Worm (Caenorhabditis elegans): ENCODE data around the gene T04F8.2.

T04F8.2 gene

DNA sequence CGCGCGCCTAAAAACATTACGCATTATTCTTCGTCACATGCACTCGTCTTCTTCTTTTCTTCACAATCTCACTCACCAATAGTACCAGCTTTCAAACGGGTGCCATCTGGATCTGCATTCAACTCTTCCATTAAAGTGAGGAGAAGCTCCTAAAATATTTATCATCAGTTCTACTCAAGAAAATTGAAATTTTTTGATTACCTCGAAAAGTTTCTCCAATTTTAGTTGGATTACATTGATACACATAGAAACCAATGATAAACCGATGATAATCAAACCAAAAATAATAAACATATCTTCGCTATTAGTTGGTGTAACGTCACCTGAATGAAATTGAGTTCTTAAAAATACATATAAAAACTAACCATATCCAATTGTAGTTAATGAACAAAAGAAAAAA is 31.7 kb downstream of the T04F8.2 start:
- TF ChIP-seq aha-1 (tag) (peak; percentile 91), dpl-1 (GFP tag; optimal IDR thresholded peaks at IDR 0.05) (no peak)

DNA sequence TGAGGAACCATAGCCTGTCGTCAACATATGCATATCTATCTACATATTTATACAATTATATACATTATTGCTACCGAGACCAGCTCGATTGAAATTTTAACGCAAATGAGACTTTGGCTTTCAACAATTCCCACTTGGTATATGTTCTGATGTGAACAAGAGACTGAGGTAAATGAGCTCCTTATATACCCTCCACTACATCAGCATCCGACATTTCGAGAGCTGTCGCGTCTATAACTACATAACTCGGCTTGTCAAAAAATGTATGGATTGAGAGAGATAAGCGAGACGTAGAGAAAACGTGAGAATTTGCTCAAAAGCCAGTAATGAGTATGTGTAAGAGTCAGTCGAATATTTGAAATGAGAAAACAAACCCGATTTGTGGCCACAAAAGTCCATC is 32.9 kb downstream of the T04F8.2 start:
- TF ChIP-seq set-16 (GFP tag; IDR thresholded peaks at IDR 0.05), result no peak
- TF ChIP-seq F10B5.3 (tag; optimal IDR thresholded peaks at IDR 0.05), result no peak
- no peak for TF ChIP-seq D1046.2 (GFP tag; IDR thresholded peaks at IDR 0.05)
- no peak for TF ChIP-seq nhr-102 (tag; optimal IDR thresholded peaks at IDR 0.05)
- no peak for TF ChIP-seq T26A8.4 (GFP tag; IDR thresholded peaks at IDR 0.05)
- no peak for TF ChIP-seq hif-1 (tag; optimal IDR thresholded peaks at IDR 0.05)
- TF ChIP-seq daf-12 (tag; optimal IDR thresholded peaks at IDR 0.05), result no peak
- TF ChIP-seq ceh-20 (GFP tag; IDR thresholded peaks at IDR 0.05), result no peak
- TF ChIP-seq ctbp-1 (GFP tag; IDR thresholded peaks at IDR 0.05), result no peak
- TF ChIP-seq mxl-3 (GFP tag; optimal IDR thresholded peaks at IDR 0.05), result no peak
- TF ChIP-seq nhr-42 (GFP tag; IDR thresholded peaks at IDR 0.05), result no peak
- TF ChIP-seq ZK546.5 (tag; optimal IDR thresholded peaks at IDR 0.05), result no peak
- TF ChIP-seq nhr-41 (GFP tag; IDR thresholded peaks at IDR 0.05), result no peak

DNA sequence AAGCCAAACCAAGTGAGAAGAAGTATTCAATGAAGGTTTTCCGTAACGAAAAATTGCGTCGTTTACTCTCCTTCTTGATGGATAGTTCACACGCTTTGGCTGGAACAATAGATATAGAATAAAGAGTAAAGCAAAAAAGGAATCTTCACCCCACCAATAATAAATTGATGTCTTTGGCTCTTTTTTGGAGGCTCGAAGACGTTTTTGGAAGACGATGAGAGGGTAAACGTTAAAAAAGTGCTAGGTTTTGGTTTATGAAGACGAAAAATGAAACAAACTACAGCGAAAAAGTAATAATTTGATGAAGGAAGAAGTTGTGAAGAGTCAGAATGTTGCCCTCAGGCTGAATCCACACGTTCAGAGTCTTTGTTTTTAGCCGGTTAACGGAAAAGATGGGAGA is 34.4 kb downstream of the T04F8.2 start, which contains the start of gene sto-3:
Gene sto-3 (minus strand): TSS at position 101 of the 400 bp plus-strand sequence.
- no peak for TF ChIP-seq arid-1 (GFP tag; conservative IDR thresholded peaks at IDR 0.05)
- no peak for TF ChIP-seq lin-38 (GFP tag; IDR thresholded peaks at IDR 0.05)
- TF ChIP-seq zfp-2 (tag; optimal IDR thresholded peaks at IDR 0.05), result no peak
- no peak for TF ChIP-seq ces-1 (GFP tag; optimal IDR thresholded peaks at IDR 0.05)
- TF ChIP-seq T20F7.1 (GFP tag; optimal IDR thresholded peaks at IDR 0.05), result no peak
- TF ChIP-seq vab-7 (GFP tag; IDR thresholded peaks at IDR 0.05), result no peak
- no peak for TF ChIP-seq gei-8 (GFP tag; optimal IDR thresholded peaks at IDR 0.05)

DNA sequence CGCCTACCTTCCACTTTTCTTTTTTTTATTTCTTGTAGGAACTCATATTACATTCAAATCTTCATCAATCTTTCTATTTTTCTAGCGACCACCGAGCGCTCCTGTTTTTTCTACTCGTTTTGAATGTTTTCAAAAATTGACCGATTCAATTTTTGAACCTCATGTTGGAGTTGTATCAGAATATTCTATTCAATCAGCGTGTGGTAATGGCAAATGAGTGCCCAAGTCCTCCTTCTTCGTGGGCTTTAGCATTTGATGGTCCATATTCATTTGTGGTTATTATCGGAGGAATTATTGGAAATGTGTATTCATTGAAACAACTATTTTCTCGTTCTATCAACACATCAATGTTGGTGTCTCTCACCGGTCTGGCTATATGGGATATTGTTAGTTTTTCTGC is 39.0 kb downstream of the T04F8.2 start, which contains the start of gene F52D10.4:
Gene F52D10.4 (plus strand): TSS at position 84 of the 400 bp plus-strand sequence.
- peak in 1 of 2 experiments; percentile 62 for TF ChIP-seq unc-62 (GFP tag; optimal IDR thresholded peaks at IDR 0.05 in 1 of 2)
- no peak for TF ChIP-seq unc-62 (tag; optimal IDR thresholded peaks at IDR 0.05)
- no peak for TF ChIP-seq nhr-11 (tag; optimal IDR thresholded peaks at IDR 0.05)

DNA sequence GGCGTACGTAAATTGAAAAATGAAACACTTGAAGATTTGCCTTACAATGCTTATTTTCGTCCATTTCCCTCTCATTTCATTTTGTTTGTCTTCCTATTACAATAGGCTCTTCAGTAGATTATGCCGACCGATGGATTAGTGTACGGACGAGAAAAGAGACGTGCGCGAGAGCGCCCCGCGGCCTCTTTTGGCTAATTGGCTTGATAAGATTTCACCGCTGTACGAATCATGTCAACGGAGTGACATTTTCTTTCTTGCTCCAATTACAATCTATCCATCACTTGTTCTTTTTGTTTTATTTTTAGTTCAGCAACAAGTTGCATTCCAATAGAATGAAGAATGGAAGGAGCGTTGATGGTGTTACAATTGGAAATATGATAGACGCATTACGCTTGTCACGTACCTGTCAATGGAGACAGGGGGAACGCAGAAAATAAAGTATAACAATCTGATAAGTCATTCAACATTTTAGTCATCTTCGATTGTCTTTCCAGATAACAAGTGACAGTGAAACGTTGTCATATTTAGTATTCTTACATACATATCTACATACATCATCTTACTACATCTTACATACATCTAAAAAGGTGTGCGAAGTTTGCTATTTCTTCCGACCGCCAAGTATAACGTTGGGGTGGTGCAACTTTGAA is 48.1 kb downstream of the T04F8.2 start:
- TF ChIP-seq fos-1 (tag; optimal IDR thresholded peaks at IDR 0.05) (no peak), ceh-28 (tag; optimal IDR thresholded peaks at IDR 0.05) (no peak), T20F7.1 (GFP tag; optimal IDR thresholded peaks at IDR 0.05) (peak; percentile 24), dmd-6 (GFP tag; IDR thresholded peaks at IDR 0.05) (peak; percentile 81), dve-1 (tag; optimal IDR thresholded peaks at IDR 0.05; ENCODE audit: insufficient read depth) (peak; percentile 64), nhr-48 (tag; optimal IDR thresholded peaks at IDR 0.05) (peak; percentile 60), sdz-12 (GFP tag; optimal IDR thresholded peaks at IDR 0.05) (no peak), daf-16 (GFP tag; optimal IDR thresholded peaks at IDR 0.05) (peak in 1 of 2 experiments; percentile 71), daf-16 (tag; optimal IDR thresholded peaks at IDR 0.05) (no peak)

DNA sequence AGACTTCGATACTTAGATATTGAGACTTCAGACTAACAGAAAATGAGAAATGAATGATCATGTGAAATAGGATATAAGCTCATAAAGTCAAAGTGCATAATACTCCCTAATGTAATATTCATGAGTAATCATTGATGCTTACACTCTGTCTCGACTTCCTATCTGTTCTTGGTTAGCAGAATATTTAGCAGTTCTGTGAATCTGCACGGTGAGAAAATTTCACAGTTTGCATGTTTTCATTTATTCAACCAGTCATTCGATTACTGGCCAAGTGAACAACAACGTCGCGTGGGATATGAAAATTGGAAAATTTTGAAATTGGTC is 48.9 kb downstream of the T04F8.2 start:
- TF ChIP-seq pqm-1 (tag; optimal IDR thresholded peaks at IDR 0.05) (no peak), nhr-102 (tag; optimal IDR thresholded peaks at IDR 0.05) (no peak), hmg-1.1 (GFP tag; IDR thresholded peaks at IDR 0.05) (no peak), ceh-62 (tag; optimal IDR thresholded peaks at IDR 0.05) (no peak), nhr-28 (tag; optimal IDR thresholded peaks at IDR 0.05) (no peak), Y105C5A.15 (GFP tag; IDR thresholded peaks at IDR 0.05) (no peak), cey-2 (tag; optimal IDR thresholded peaks at IDR 0.05; ENCODE audit: borderline replicate concordance, insufficient read depth) (no peak), arid-1 (GFP tag; conservative IDR thresholded peaks at IDR 0.05) (no peak), tag-97 (GFP tag; IDR thresholded peaks at IDR 0.05) (no peak), nhr-111 (GFP tag; optimal IDR thresholded peaks at IDR 0.05) (no peak), D1046.2 (GFP tag; IDR thresholded peaks at IDR 0.05) (no peak), dve-1 (tag; optimal IDR thresholded peaks at IDR 0.05; ENCODE audit: insufficient read depth) (no peak), ctbp-1 (GFP tag; IDR thresholded peaks at IDR 0.05) (no peak), nhr-6 (tag; optimal IDR thresholded peaks at IDR 0.05) (no peak), saeg-2 (GFP tag; IDR thresholded peaks at IDR 0.05) (no peak), ztf-7 (tag; optimal IDR thresholded peaks at IDR 0.05) (no peak)
